Worm (Caenorhabditis elegans): ENCODE measurements around the gene pdha-1.

Gene pdha-1

ce11 chrII:8028246-8028694 lies 37.8 kb upstream of the pdha-1 start (continued):
- no peak for TF ChIP-seq pax-1 (tag; optimal IDR thresholded peaks at IDR 0.05)
- no peak for TF ChIP-seq nhr-232 (tag; optimal IDR thresholded peaks at IDR 0.05)
- peak; percentile 32 for TF ChIP-seq pag-3 (tag; optimal IDR thresholded peaks at IDR 0.05; ENCODE audit: borderline replicate concordance)
- TF ChIP-seq C38D4.7 (GFP tag; optimal IDR thresholded peaks at IDR 0.05) = peak; percentile 6
- TF ChIP-seq T23F11.4 (GFP tag; optimal IDR thresholded peaks at IDR 0.05) = peak; percentile 71
- no peak; the same call in 1 of the 2 replicates for TF ChIP-seq sox-2 (GFP tag; IDR thresholded peaks at IDR 0.05)
- TF ChIP-seq ceh-48 (tag; optimal IDR thresholded peaks at IDR 0.05) = peak; percentile 61
- TF ChIP-seq tbx-7 (tag; optimal IDR thresholded peaks at IDR 0.05) = no peak
- TF ChIP-seq ceh-9 (tag; optimal IDR thresholded peaks at IDR 0.05) = no peak
- peak; percentile 87 for TF ChIP-seq rnt-1 (tag; optimal IDR thresholded peaks at IDR 0.05)
- no peak for TF ChIP-seq lin-11 (tag; optimal IDR thresholded peaks at IDR 0.05)
- no peak for TF ChIP-seq ceh-24 (tag; optimal IDR thresholded peaks at IDR 0.05)
- no peak for TF ChIP-seq elt-4 (tag; optimal IDR thresholded peaks at IDR 0.05)
- peak; percentile 60 for TF ChIP-seq C08G9.2 (tag; optimal IDR thresholded peaks at IDR 0.05)
- no peak for TF ChIP-seq pha-2 (tag; optimal IDR thresholded peaks at IDR 0.05)
- peak; percentile 63 for TF ChIP-seq unc-55 (GFP tag; optimal IDR thresholded peaks at IDR 0.05)

- TF ChIP-seq ceh-6 (GFP tag; optimal IDR thresholded peaks at IDR 0.05) = no peak
- TF ChIP-seq ceh-2 (tag; optimal IDR thresholded peaks at IDR 0.05) = no peak
- no peak for TF ChIP-seq ceh-24 (tag; optimal IDR thresholded peaks at IDR 0.05)
- no peak for TF ChIP-seq ztf-16 (tag; optimal IDR thresholded peaks at IDR 0.05)
- TF ChIP-seq eyg-1 (tag; optimal IDR thresholded peaks at IDR 0.05) = no peak
- no peak for TF ChIP-seq pax-1 (tag; optimal IDR thresholded peaks at IDR 0.05)
- no peak for TF ChIP-seq tbx-7 (tag; optimal IDR thresholded peaks at IDR 0.05)
- TF ChIP-seq fkh-10 (GFP tag; optimal IDR thresholded peaks at IDR 0.05) = no peak
Measured at ce11 chrII:8028730-8029129, 37.4 kb upstream of the pdha-1 start.

ce11 chrII:8032657-8033056 lies 33.4 kb upstream of the pdha-1 start, which contains the start of gene nrf-6:
Gene nrf-6, minus strand, starts transcription at chrII:8032708.
- TF ChIP-seq mec-3 (tag; optimal IDR thresholded peaks at IDR 0.05; ENCODE audit: borderline replicate concordance) (no peak), elt-2 (tag; optimal IDR thresholded peaks at IDR 0.05) (peak; percentile 80)

ce11 chrII:8034008-8034407 lies 32.1 kb upstream of the pdha-1 start:
- TF ChIP-seq nfya-1 (tag; optimal IDR thresholded peaks at IDR 0.05) (no peak), pat-9 (tag; optimal IDR thresholded peaks at IDR 0.05) (no peak), rnt-1 (tag; optimal IDR thresholded peaks at IDR 0.05) (no peak), mec-3 (tag; optimal IDR thresholded peaks at IDR 0.05; ENCODE audit: borderline replicate concordance) (no peak), elt-4 (tag; optimal IDR thresholded peaks at IDR 0.05) (no peak), syd-9 (tag; optimal IDR thresholded peaks at IDR 0.05) (no peak), hlh-13 (GFP tag; optimal IDR thresholded peaks at IDR 0.05) (no peak), zip-5 (tag; optimal IDR thresholded peaks at IDR 0.05) (no peak)

- no peak for TF ChIP-seq lin-11 (tag; optimal IDR thresholded peaks at IDR 0.05)
- no peak for TF ChIP-seq hlh-8 (tag; optimal IDR thresholded peaks at IDR 0.05)
- no peak for TF ChIP-seq ama-1 (optimal IDR thresholded peaks at IDR 0.05)
- TF ChIP-seq fax-1 (tag; optimal IDR thresholded peaks at IDR 0.05) = no peak
- TF ChIP-seq ceh-24 (tag; optimal IDR thresholded peaks at IDR 0.05) = no peak
- TF ChIP-seq pros-1 (tag; optimal IDR thresholded peaks at IDR 0.05) = no peak
- no peak for TF ChIP-seq sox-4 (tag; optimal IDR thresholded peaks at IDR 0.05)
Measured at ce11 chrII:8034617-8035016, 31.5 kb upstream of the pdha-1 start.

ce11 chrII:8035667-8036066 lies 30.4 kb upstream of the pdha-1 start, which contains the start of gene sap-49:
Gene sap-49, minus strand, starts transcription at chrII:8035767.
- TF ChIP-seq ceh-24 (tag; optimal IDR thresholded peaks at IDR 0.05) (no peak), ttx-3 (tag; optimal IDR thresholded peaks at IDR 0.05) (no peak), C08G9.2 (tag; optimal IDR thresholded peaks at IDR 0.05) (no peak), ceh-19 (GFP tag; optimal IDR thresholded peaks at IDR 0.05) (no peak), nhr-11 (tag; optimal IDR thresholded peaks at IDR 0.05) (no peak), syd-9 (tag; optimal IDR thresholded peaks at IDR 0.05) (no peak), T23F11.4 (GFP tag; optimal IDR thresholded peaks at IDR 0.05) (no peak), elt-4 (tag; optimal IDR thresholded peaks at IDR 0.05) (no peak), fkh-6 (tag; optimal IDR thresholded peaks at IDR 0.05) (no peak), madf-2 (tag; optimal IDR thresholded peaks at IDR 0.05) (no peak)
